Fruit fly (Drosophila melanogaster): Measurements from ENCODE around the gene tgy.

Gene tgy

DNA sequence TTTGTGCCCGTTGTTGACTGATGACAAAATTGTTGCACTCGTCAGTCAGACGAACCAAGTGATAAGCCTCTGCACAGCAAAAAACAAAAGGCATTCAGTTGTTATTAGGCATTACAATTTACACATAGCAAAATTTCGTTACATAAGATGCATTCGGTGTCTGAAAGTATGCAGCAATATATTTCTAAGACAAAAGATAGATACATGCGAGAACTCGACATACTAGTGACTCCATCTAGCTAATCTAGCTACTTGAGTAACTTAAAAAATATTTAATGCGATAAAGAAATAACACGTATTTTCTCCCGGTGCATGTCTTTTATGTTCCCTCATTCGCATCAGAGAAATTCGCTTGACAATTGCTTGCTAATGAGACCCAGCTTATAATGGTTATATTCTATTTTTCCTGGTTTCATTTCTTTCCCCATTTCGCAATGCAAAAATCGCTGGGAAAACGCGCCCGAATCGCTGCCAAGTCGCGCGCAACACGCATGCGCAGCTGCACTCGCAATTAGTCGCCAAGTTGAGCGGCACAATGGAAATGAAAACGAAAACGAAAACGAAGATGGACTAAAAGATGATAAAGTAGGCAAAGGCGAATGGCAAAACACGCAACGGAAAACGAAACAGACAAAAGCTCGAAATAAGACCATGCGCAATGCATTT, 35.3 kb upstream of the tgy start (continued):
- no peak for TF ChIP-seq Sry-β (GFP tag; optimal IDR thresholded peaks at IDR 0.05)
- TF ChIP-seq zen (tag; optimal IDR thresholded peaks at IDR 0.05): no peak
- 0 out of 2 replicates have a peak, but pooled peaks have one; percentile 20 for TF ChIP-seq bbx (GFP tag; IDR thresholded peaks at IDR 0.05; ENCODE audit: partially characterized antibody)
- TF ChIP-seq CG8290 (GFP tag; optimal IDR thresholded peaks at IDR 0.05): no peak
- peak in 1 of 2 experiments; percentile 32 for TF ChIP-seq CG8290 (tag; optimal IDR thresholded peaks at IDR 0.05)
- peak; percentile 30; the same call in 1 of the 3 replicates for TF ChIP-seq row (GFP tag; IDR thresholded peaks at IDR 0.05)
- TF ChIP-seq Tbp (GFP tag; optimal IDR thresholded peaks at IDR 0.05): peak; percentile 25
- no peak for TF ChIP-seq MBD-R2 (GFP tag; IDR thresholded peaks at IDR 0.05)
- peak; percentile 23 for TF ChIP-seq az2 (GFP tag; optimal IDR thresholded peaks at IDR 0.05)
- no peak for TF ChIP-seq Eip74EF (GFP tag; optimal IDR thresholded peaks at IDR 0.05)
- TF ChIP-seq PHDP (tag; optimal IDR thresholded peaks at IDR 0.05): peak; percentile 19
- no peak for TF ChIP-seq tup (GFP tag; optimal IDR thresholded peaks at IDR 0.05)
- peak; percentile 99 for TF ChIP-seq CG8359 (GFP tag; optimal IDR thresholded peaks at IDR 0.05; ENCODE audit: borderline replicate concordance)
- peak; percentile 87 for TF ChIP-seq Ets65A (GFP tag)
- TF ChIP-seq ewg (GFP tag; optimal IDR thresholded peaks at IDR 0.05): peak; percentile 6
- TF ChIP-seq sc (optimal IDR thresholded peaks at IDR 0.05): no peak
- TF ChIP-seq sc (GFP tag; optimal IDR thresholded peaks at IDR 0.05): no peak
- peak; percentile 3 for TF ChIP-seq Asciz (GFP tag; optimal IDR thresholded peaks at IDR 0.05)
- peak; percentile 44 for TF ChIP-seq CG7839 (tag; optimal IDR thresholded peaks at IDR 0.05)
- peak; percentile 30 for TF ChIP-seq nmo (GFP tag; optimal IDR thresholded peaks at IDR 0.05)
- TF ChIP-seq bsh (GFP tag; optimal IDR thresholded peaks at IDR 0.05): peak in 1 of 2 experiments; percentile 35
- TF ChIP-seq nom (GFP tag; optimal IDR thresholded peaks at IDR 0.05): peak; percentile 19

DNA sequence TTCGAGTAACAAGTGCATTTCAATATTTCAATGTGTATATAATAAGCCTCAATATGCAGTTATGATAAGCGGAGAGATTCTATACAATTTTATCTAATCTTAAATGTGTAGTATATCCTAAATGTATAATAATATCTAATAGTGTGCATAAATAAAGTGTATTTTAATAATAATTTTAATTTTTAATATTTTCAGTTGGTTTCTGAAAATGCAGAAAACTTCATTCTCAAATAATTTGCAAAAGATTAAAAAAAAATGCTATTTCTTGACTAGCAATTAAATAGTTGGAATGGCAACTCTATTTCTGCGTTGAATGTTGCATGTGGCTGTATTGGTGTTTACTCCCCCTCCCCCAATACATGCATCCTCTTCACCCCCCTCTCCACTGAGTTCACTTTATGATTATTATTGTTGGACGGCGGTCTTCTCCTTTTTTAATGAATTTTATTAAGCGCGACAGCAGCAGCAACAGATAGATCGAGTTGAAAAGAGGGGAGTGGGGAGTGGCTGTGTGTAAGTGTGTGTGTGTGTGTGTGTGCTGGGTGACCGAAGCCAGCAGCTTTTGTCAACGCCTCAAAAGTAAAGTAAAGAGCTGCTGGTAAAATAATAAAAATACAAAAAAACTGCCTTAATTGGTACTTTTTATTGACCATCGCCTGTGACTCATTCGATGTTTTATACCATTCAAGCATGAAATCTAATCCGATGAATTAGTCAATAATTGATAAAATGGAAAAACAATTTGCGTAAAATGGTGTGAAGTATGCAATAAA, 33.7 kb upstream of the tgy start:
- TF ChIP-seq CG14710 (tag; optimal IDR thresholded peaks at IDR 0.05) (peak; percentile 3), CG9876 (GFP tag; optimal IDR thresholded peaks at IDR 0.05) (no peak), NC2β (GFP tag; optimal IDR thresholded peaks at IDR 0.05) (no peak), lola (GFP tag; optimal IDR thresholded peaks at IDR 0.05) (peak in 1 of 3 experiments; percentile 24), Aef1 (GFP tag; IDR thresholded peaks at IDR 0.05) (no peak), crol (GFP tag; IDR thresholded peaks at IDR 0.05) (peak; percentile 75), gem (tag; optimal IDR thresholded peaks at IDR 0.05) (peak; percentile 8), hth (optimal IDR thresholded peaks at IDR 0.05) (no peak), Hr78 (GFP tag; optimal IDR thresholded peaks at IDR 0.05) (no peak), gcm (GFP tag; optimal IDR thresholded peaks at IDR 0.05) (no peak), z (GFP tag; IDR thresholded peaks at IDR 0.05) (0 out of 3 replicates have a peak, but pooled peaks have one; percentile 19), CG11504 (tag; optimal IDR thresholded peaks at IDR 0.05) (peak; percentile 2), sens (GFP tag) (peak; percentile 62), cg (GFP tag; optimal IDR thresholded peaks at IDR 0.05) (peak; percentile 18), Awh (GFP tag; IDR thresholded peaks at IDR 0.05) (no peak), oc (tag; optimal IDR thresholded peaks at IDR 0.05) (no peak), CG30403 (GFP tag; optimal IDR thresholded peaks at IDR 0.05) (no peak), exex (tag; optimal IDR thresholded peaks at IDR 0.05) (no peak), CG18262 (tag; optimal IDR thresholded peaks at IDR 0.05) (peak; percentile 28), dmrt11E (tag; optimal IDR thresholded peaks at IDR 0.05) (peak; percentile 8), Sry-β (GFP tag; optimal IDR thresholded peaks at IDR 0.05) (peak; percentile 71), CG18011 (GFP tag; optimal IDR thresholded peaks at IDR 0.05) (peak; percentile 72)
